Fruit fly (Drosophila melanogaster) ovary, adult (tissue): Measurements from ENCODE around the gene Acp32CD.

Experiments
- CG17801 ChIP-seq: fragments of 200-800 bp; optimal IDR thresholded peaks from 2 replicates; lab custom pipeline; 2019; ENCODE audit warnings: missing biosample characterization, mild to moderate bottlenecking, missing genetic modification characterization, moderate library complexity; ENCODE audit not compliant: partially characterized antibody

The Acp32CD gene

dm6 chr2L:11015320-11015719 is at the start of gene Acp32CD:
TSS of gene Acp32CD (plus strand) at chr2L:11015620.
- TF ChIP-seq CG17801 = no peak

- TF ChIP-seq CG17801 = no peak
Measured at dm6 chr2L:10965962-10966361, 49.5 kb upstream of the Acp32CD start.

dm6 chr2L:10967257-10968008 is 48.0 kb upstream of the Acp32CD start:
- peak; percentile 22 for TF ChIP-seq CG17801

dm6 chr2L:10968009-10968383 is 47.4 kb upstream of the Acp32CD start:
- no peak for TF ChIP-seq CG17801

- TF ChIP-seq CG17801 = peak; percentile 43
Measured at dm6 chr2L:10970134-10970533, 45.3 kb upstream of the Acp32CD start, which contains the start of the genes Tmem214 and YL-1. TSS of gene Tmem214 (minus strand) at chr2L:10970275. TSS of gene YL-1 (plus strand) at chr2L:10970443.

dm6 chr2L:10972224-10972623 is 43.2 kb upstream of the Acp32CD start, which contains the start of gene CG16743:
TSS of gene CG16743 (plus strand) at chr2L:10972280.
- TF ChIP-seq CG17801 = no peak

dm6 chr2L:10974638-10975037 is 40.8 kb upstream of the Acp32CD start:
- no peak for TF ChIP-seq CG17801

dm6 chr2L:10975193-10975592 is 40.2 kb upstream of the Acp32CD start, which contains the start of gene abo:
TSS of gene abo (minus strand) at chr2L:10975293.
- no peak for TF ChIP-seq CG17801

dm6 chr2L:10976046-10976863 is 39.2 kb upstream of the Acp32CD start, which contains the start of the genes ATPsynG and SCAR:
TSS of gene ATPsynG (minus strand) at chr2L:10976399.
TSS of gene SCAR (plus strand) at chr2L:10976772.
- no peak for TF ChIP-seq CG17801

dm6 chr2L:10976864-10977586 is 38.4 kb upstream of the Acp32CD start:
- TF ChIP-seq CG17801 = peak; percentile 1

- peak; percentile 54 for TF ChIP-seq CG17801
Measured at dm6 chr2L:10986138-10986537, 29.3 kb upstream of the Acp32CD start.

- TF ChIP-seq CG17801 = peak; percentile 6
Measured at dm6 chr2L:10987370-10987853, 28.0 kb upstream of the Acp32CD start, which contains the start of the genes piwi and CG12253. TSS of gene piwi (minus strand) at chr2L:10987420. TSS of gene CG12253 (plus strand) at chr2L:10987806.

- TF ChIP-seq CG17801 = no peak
Measured at dm6 chr2L:10988026-10988425, 27.4 kb upstream of the Acp32CD start.

dm6 chr2L:10989162-10989561 is 26.3 kb upstream of the Acp32CD start, which contains the start of gene TTLL4A:
TSS of gene TTLL4A (plus strand) at chr2L:10989401.
- TF ChIP-seq CG17801 = peak; percentile 38

- no peak for TF ChIP-seq CG17801
Measured at dm6 chr2L:11001376-11002122, 13.9 kb upstream of the Acp32CD start, which contains the start of the genes aub and lectin-33A. TSS of gene aub (minus strand) at chr2L:11001476. TSS of gene lectin-33A (plus strand) at chr2L:11002072.
